Fruit fly (Drosophila melanogaster) whole organism, prepupa: ENCODE results near the gene CG43057.

Experiments
- Blimp-1 ChIP-seq: fragments of 200-800 bp; sonication (Bioruptor generic); optimal IDR thresholded peaks from 3 replicates; lab custom pipeline; 2017; ENCODE audit warnings: missing biosample characterization, missing genetic modification characterization, mild to moderate bottlenecking, moderate library complexity, missing genetic modification reagents
- CG10631 ChIP-seq: fragments of 200-800 bp; sonication (Bioruptor generic); optimal IDR thresholded peaks from 2 replicates; lab custom pipeline; 2016; ENCODE audit warnings: missing biosample characterization, missing genetic modification characterization
- CG10669 ChIP-seq: fragments of 200-800 bp; sonication (Bioruptor generic); optimal IDR thresholded peaks from 3 replicates; lab custom pipeline; 2018; ENCODE audit warnings: missing biosample characterization, mild to moderate bottlenecking, missing genetic modification characterization, moderate library complexity
- CG11762 ChIP-seq: fragments of 200-800 bp; sonication (Bioruptor generic); optimal IDR thresholded peaks from 3 replicates; lab custom pipeline; 2016; ENCODE audit warnings: missing biosample characterization, missing genetic modification characterization; ENCODE audit not compliant: insufficient read depth
- CG11902 ChIP-seq: fragments of 200-800 bp; sonication (Bioruptor generic); optimal IDR thresholded peaks from 3 replicates; lab custom pipeline; 2016; ENCODE audit warnings: missing biosample characterization, missing genetic modification characterization
- CG1621 ChIP-seq: fragments of 200-800 bp; sonication (Bioruptor generic); optimal IDR thresholded peaks from 3 replicates; lab custom pipeline; 2018; ENCODE audit warnings: missing biosample characterization, mild to moderate bottlenecking, missing genetic modification characterization
- CG16779 ChIP-seq: fragments of 200-800 bp; sonication (Bioruptor generic); optimal IDR thresholded peaks from 3 replicates; lab custom pipeline; 2017; ENCODE audit warnings: missing biosample characterization, mild to moderate bottlenecking, missing genetic modification characterization
- CG32006 ChIP-seq: fragments of 200-800 bp; sonication (Bioruptor generic); optimal IDR thresholded peaks from 3 replicates; lab custom pipeline; 2017; ENCODE audit warnings: missing biosample characterization, mild to moderate bottlenecking, missing genetic modification characterization
- CG34406 ChIP-seq: fragments of 200-800 bp; sonication (Bioruptor generic); optimal IDR thresholded peaks from 3 replicates; lab custom pipeline; 2016; ENCODE audit warnings: missing biosample characterization, missing genetic modification characterization
- CG4318 ChIP-seq: fragments of 200-800 bp; sonication (Bioruptor generic); optimal IDR thresholded peaks from 3 replicates; lab custom pipeline; 2017; ENCODE audit warnings: missing biosample characterization, mild to moderate bottlenecking, missing genetic modification characterization
- CG6276 ChIP-seq: fragments of 200-800 bp; sonication (Bioruptor generic); optimal IDR thresholded peaks from 2 replicates; lab custom pipeline; 2017; ENCODE audit warnings: missing biosample characterization, mild to moderate bottlenecking, missing genetic modification characterization
- CG6792 ChIP-seq: fragments of 200-800 bp; sonication (Bioruptor generic); optimal IDR thresholded peaks from 3 replicates; lab custom pipeline; 2016; ENCODE audit warnings: missing biosample characterization, missing genetic modification characterization
- CG6808 ChIP-seq: fragments of 200-800 bp; sonication (Bioruptor generic); optimal IDR thresholded peaks from 3 replicates; lab custom pipeline; 2017; ENCODE audit warnings: missing biosample characterization, missing genetic modification characterization, mild to moderate bottlenecking, moderate library complexity, missing genetic modification reagents
- CG6854 ChIP-seq: fragments of 200-800 bp; sonication (Bioruptor generic); optimal IDR thresholded peaks from 2 replicates; lab custom pipeline; 2017; ENCODE audit warnings: missing biosample characterization, mild to moderate bottlenecking, missing genetic modification characterization
- CG7368 ChIP-seq: fragments of 200-800 bp; sonication (Bioruptor generic); optimal IDR thresholded peaks from 3 replicates; lab custom pipeline; 2016; ENCODE audit warnings: missing biosample characterization, missing genetic modification characterization
- CG8119 ChIP-seq: fragments of 200-800 bp; sonication (Bioruptor generic); IDR thresholded peaks from 3 replicates; pipeline ENCODE4 v1.3.6; 2022; ENCODE audit warnings: missing biosample characterization, missing genetic modification characterization
- CG8319 ChIP-seq: fragments of 200-800 bp; sonication (Bioruptor generic); optimal IDR thresholded peaks from 3 replicates; lab custom pipeline; 2016; ENCODE audit warnings: missing biosample characterization, missing genetic modification characterization
- CG8632 ChIP-seq: fragments of 200-800 bp; sonication (Bioruptor generic); optimal IDR thresholded peaks from 3 replicates; lab custom pipeline; 2016; ENCODE audit warnings: missing biosample characterization, missing genetic modification characterization
- CG9139 ChIP-seq: fragments of 200-800 bp; sonication (Bioruptor generic); optimal IDR thresholded peaks from 3 replicates; lab custom pipeline; 2017; ENCODE audit warnings: missing biosample characterization, mild to moderate bottlenecking, missing genetic modification characterization
- Eip75B ChIP-seq: fragments of 200-800 bp; sonication (Bioruptor generic); optimal IDR thresholded peaks from 3 replicates; lab custom pipeline; 2016; ENCODE audit warnings: missing biosample characterization, missing genetic modification characterization
- Eip78C ChIP-seq: fragments of 200-800 bp; sonication (Bioruptor generic); peaks from one replicate; lab custom pipeline; 2016; ENCODE audit warnings: missing biosample characterization, missing genetic modification characterization
- Ets21C ChIP-seq: fragments of 200-800 bp; sonication (Bioruptor generic); optimal IDR thresholded peaks from 3 replicates; lab custom pipeline; 2016; ENCODE audit warnings: missing biosample characterization, missing genetic modification characterization
- Ets96B ChIP-seq: fragments of 200-800 bp; optimal IDR thresholded peaks from 2 replicates; lab custom pipeline; 2019; ENCODE audit warnings: missing biosample characterization, mild to moderate bottlenecking, missing genetic modification characterization, moderate library complexity
- Gug ChIP-seq: fragments of 200-800 bp; sonication (Bioruptor generic); IDR thresholded peaks from 2 replicates; pipeline ENCODE4 v1.3.6; 2022; ENCODE audit warnings: missing biosample characterization, missing genetic modification characterization
- Hr39 ChIP-seq: fragments of 200-800 bp; sonication (Bioruptor generic); optimal IDR thresholded peaks from 2 replicates; lab custom pipeline; 2016; ENCODE audit warnings: missing biosample characterization, missing genetic modification characterization
- Lpt ChIP-seq: fragments of 200-800 bp; sonication (Bioruptor generic); optimal IDR thresholded peaks from 3 replicates; lab custom pipeline; 2016; ENCODE audit warnings: missing biosample characterization, missing genetic modification characterization
- Met ChIP-seq: fragments of 200-800 bp; sonication (Bioruptor generic); optimal IDR thresholded peaks from 3 replicates; lab custom pipeline; 2016; ENCODE audit warnings: missing biosample characterization, missing genetic modification characterization
- OdsH ChIP-seq: fragments of 200-800 bp; sonication (Bioruptor generic); optimal IDR thresholded peaks from 3 replicates; lab custom pipeline; 2016; ENCODE audit warnings: missing biosample characterization, missing genetic modification characterization
- Sox102F ChIP-seq: fragments of 200-800 bp; sonication (Bioruptor generic); optimal IDR thresholded peaks from 2 replicates; lab custom pipeline; 2016; ENCODE audit warnings: missing biosample characterization, mild to moderate bottlenecking, missing genetic modification characterization
- Sox14 ChIP-seq: fragments of 200-800 bp; sonication (Bioruptor generic); optimal IDR thresholded peaks from 3 replicates; lab custom pipeline; 2016; ENCODE audit warnings: missing biosample characterization, missing genetic modification characterization
- Sox15 ChIP-seq: fragments of 200-800 bp; sonication (Bioruptor generic); optimal IDR thresholded peaks from 3 replicates; lab custom pipeline; 2016; ENCODE audit warnings: missing biosample characterization, missing genetic modification characterization
- acj6 ChIP-seq: fragments of 200-800 bp; sonication (Bioruptor generic); optimal IDR thresholded peaks from 3 replicates; lab custom pipeline; 2016; ENCODE audit warnings: missing biosample characterization, missing genetic modification characterization
- cyc ChIP-seq: fragments of 200-800 bp; sonication (Bioruptor generic); optimal IDR thresholded peaks from 3 replicates; lab custom pipeline; 2016; ENCODE audit warnings: missing biosample characterization, missing genetic modification characterization
- dac ChIP-seq: fragments of 200-800 bp; sonication (Bioruptor generic); optimal IDR thresholded peaks from 2 replicates; lab custom pipeline; 2017; ENCODE audit warnings: missing biosample characterization, mild to moderate bottlenecking, missing genetic modification characterization
- dsx ChIP-seq: fragments of 200-800 bp; optimal IDR thresholded peaks from 3 replicates; lab custom pipeline; 2019; ENCODE audit warnings: missing biosample characterization, mild to moderate bottlenecking, missing genetic modification characterization, moderate library complexity; ENCODE audit not compliant: poor library complexity, severe bottlenecking
- eg ChIP-seq: fragments of 200-800 bp; sonication (Bioruptor generic); IDR thresholded peaks from 3 replicates; pipeline ENCODE4 v1.3.6; 2022; ENCODE audit warnings: missing biosample characterization, missing genetic modification characterization
- esn ChIP-seq: fragments of 200-800 bp; sonication (Bioruptor generic); optimal IDR thresholded peaks from 2 replicates; lab custom pipeline; 2016; ENCODE audit warnings: missing biosample characterization, mild to moderate bottlenecking, missing genetic modification characterization, moderate library complexity
- fkh ChIP-seq: fragments of 200-800 bp; sonication (Bioruptor generic); optimal IDR thresholded peaks from 3 replicates; lab custom pipeline; 2017; ENCODE audit warnings: missing biosample characterization, mild to moderate bottlenecking, missing genetic modification characterization, moderate library complexity
- lz ChIP-seq: fragments of 200-800 bp; sonication (Bioruptor generic); optimal IDR thresholded peaks from 3 replicates; lab custom pipeline; 2016; ENCODE audit warnings: missing biosample characterization, missing genetic modification characterization
- pdm3 ChIP-seq: fragments of 200-800 bp; sonication (Bioruptor generic); optimal IDR thresholded peaks from 3 replicates; lab custom pipeline; 2016; ENCODE audit warnings: missing biosample characterization, missing genetic modification characterization
- salr ChIP-seq, 2 experiments: fragments of 200-800 bp; sonication (Bioruptor generic); optimal IDR thresholded peaks; 3 replicates each; lab custom pipeline; 2016 to 2018; ENCODE audit warnings: missing biosample characterization in 2 of 2, missing genetic modification characterization in 2 of 2, mild to moderate bottlenecking in 1 of 2
- spab ChIP-seq: fragments of 200-800 bp; sonication (Bioruptor generic); optimal IDR thresholded peaks from 2 replicates; lab custom pipeline; 2017; ENCODE audit warnings: missing biosample characterization, mild to moderate bottlenecking, missing genetic modification characterization, missing genetic modification reagents
- ss ChIP-seq, 2 experiments: fragments of 200-800 bp; sonication (Bioruptor generic); optimal IDR thresholded peaks; 2 replicates in 1 of 2; 3 replicates in 1 of 2; lab custom pipeline; 2017 to 2018; ENCODE audit warnings: mild to moderate bottlenecking in 2 of 2, missing biosample characterization in 2 of 2, missing genetic modification characterization in 2 of 2, moderate library complexity in 1 of 2
- svp ChIP-seq: fragments of 200-800 bp; sonication (Bioruptor generic); peaks from one replicate; lab custom pipeline; 2016; ENCODE audit warnings: missing biosample characterization, missing genetic modification characterization
- topi ChIP-seq: fragments of 200-800 bp; sonication (Bioruptor generic); optimal IDR thresholded peaks from 3 replicates; lab custom pipeline; 2016; ENCODE audit warnings: missing biosample characterization, missing genetic modification characterization

Gene CG43057

dm6 chr2L:8279400-8280065 lies 35.7 kb upstream of the CG43057 start (continued):
- TF ChIP-seq cyc (GFP tag; lab: Kevin White, UChicago) = peak; percentile 95
- TF ChIP-seq ss (GFP tag; optimal IDR thresholded peaks at IDR 0.05; lab: Kevin White, UChicago) = peak; percentile 85 to 91
- TF ChIP-seq Ets21C (GFP tag; lab: Kevin White, UChicago) = peak; percentile 90
- TF ChIP-seq svp (GFP tag; lab: Kevin White, UChicago) = peak; percentile 98
- peak; percentile 93 for TF ChIP-seq Eip75B (GFP tag; lab: Kevin White, UChicago)
- TF ChIP-seq CG32006 = peak; percentile 79
- TF ChIP-seq CG9139 = peak; percentile 85
- peak; percentile 96 for TF ChIP-seq lz (GFP tag; lab: Kevin White, UChicago)
- peak; percentile 71 for TF ChIP-seq CG6276 (GFP tag; lab: Kevin White, UChicago)
- TF ChIP-seq Gug (GFP tag; lab: Robert Waterston, UW) = peak; percentile 75
- TF ChIP-seq CG8119 (GFP tag; lab: Robert Waterston, UW) = peak; percentile 83
- peak; percentile 96 for TF ChIP-seq topi (GFP tag; lab: Kevin White, UChicago)
- TF ChIP-seq CG11902 (GFP tag; lab: Kevin White, UChicago) = peak; percentile 78
- TF ChIP-seq Lpt (GFP tag; lab: Kevin White, UChicago) = peak; percentile 75
- peak; percentile 86 for TF ChIP-seq CG11762
- no peak for TF ChIP-seq fkh
- TF ChIP-seq OdsH (GFP tag; lab: Kevin White, UChicago) = peak; percentile 90

dm6 chr2L:8277561-8278201 lies 33.9 kb upstream of the CG43057 start:
- TF ChIP-seq Lpt (GFP tag; lab: Kevin White, UChicago) (peak; percentile 99), CG6854 (GFP tag; lab: Kevin White, UChicago) (peak; percentile 97), salr (GFP tag; optimal IDR thresholded peaks at IDR 0.05; lab: Kevin White, UChicago) (peak; percentile 88 to 98), Met (GFP tag; lab: Kevin White, UChicago) (peak; percentile 99), pdm3 (GFP tag; lab: Kevin White, UChicago) (peak; percentile 99), Ets21C (GFP tag; lab: Kevin White, UChicago) (peak; percentile 91), CG8319 (GFP tag; lab: Kevin White, UChicago) (peak; percentile 97), Blimp-1 (GFP tag; lab: Kevin White, UChicago) (peak; percentile 93), Sox15 (peak; percentile 95), Sox102F (GFP tag; lab: Kevin White, UChicago) (peak; percentile 99), Eip75B (GFP tag; lab: Kevin White, UChicago) (peak; percentile 98), CG11762 (peak; percentile 98), CG10669 (GFP tag; lab: Kevin White, UChicago) (peak; percentile 97), CG8632 (GFP tag; lab: Kevin White, UChicago) (peak; percentile 99), CG8119 (GFP tag; lab: Robert Waterston, UW) (peak; percentile 100), CG9139 (peak; percentile 98), CG34406 (GFP tag; lab: Kevin White, UChicago) (peak; percentile 99), dsx (peak; percentile 96), CG1621 (tag; lab: Kevin White, UChicago) (peak; percentile 94), CG6792 (GFP tag; lab: Kevin White, UChicago) (peak; percentile 99), CG11902 (GFP tag; lab: Kevin White, UChicago) (peak; percentile 95), Eip78C (peak; percentile 100), CG16779 (peak; percentile 96), CG10631 (GFP tag; lab: Kevin White, UChicago) (peak; percentile 99), CG4318 (peak; percentile 95), Ets96B (tag; lab: Kevin White, UChicago) (peak; percentile 97), CG6808 (peak; percentile 97), fkh (peak; percentile 65), ss (GFP tag; optimal IDR thresholded peaks at IDR 0.05; lab: Kevin White, UChicago) (peak; percentile 97 to 98), CG7368 (peak; percentile 98), svp (GFP tag; lab: Kevin White, UChicago) (peak; percentile 100), eg (peak; percentile 100), esn (GFP tag; lab: Kevin White, UChicago) (peak; percentile 99), Hr39 (GFP tag; lab: Kevin White, UChicago) (peak; percentile 93), dac (GFP tag; lab: Kevin White, UChicago) (peak; percentile 93), Gug (GFP tag; lab: Robert Waterston, UW) (peak; percentile 99), spab (peak; percentile 98), acj6 (GFP tag; lab: Kevin White, UChicago) (peak; percentile 99), Sox14 (peak; percentile 98)
